Fruit fly (Drosophila melanogaster) S2 (cell line): ENCODE data around the gene CG14621.

Experiments used
- CG8478 ChIP-seq: fragments of >200 bp; optimal IDR thresholded peaks from 2 replicates; lab custom pipeline; 2018
- CTCF ChIP-seq, 2 experiments: fragments of >200 bp; optimal IDR thresholded peaks; 2 replicates each; lab custom pipeline; 2018

- TF ChIP-seq CTCF (optimal IDR thresholded peaks at IDR 0.05; lab: Kevin White, UChicago) (no peak), CG8478 (lab: Kevin White, UChicago) (no peak)
These were observed 33.9 kb downstream of the CG14621 start for dm6 chrX:22477689-22478590.
